Fruit fly (Drosophila melanogaster): ENCODE results near the gene r.
A peak's percentile ranks its signal among the peaks of the same experiment; 100 is the strongest.

Gene r

DNA sequence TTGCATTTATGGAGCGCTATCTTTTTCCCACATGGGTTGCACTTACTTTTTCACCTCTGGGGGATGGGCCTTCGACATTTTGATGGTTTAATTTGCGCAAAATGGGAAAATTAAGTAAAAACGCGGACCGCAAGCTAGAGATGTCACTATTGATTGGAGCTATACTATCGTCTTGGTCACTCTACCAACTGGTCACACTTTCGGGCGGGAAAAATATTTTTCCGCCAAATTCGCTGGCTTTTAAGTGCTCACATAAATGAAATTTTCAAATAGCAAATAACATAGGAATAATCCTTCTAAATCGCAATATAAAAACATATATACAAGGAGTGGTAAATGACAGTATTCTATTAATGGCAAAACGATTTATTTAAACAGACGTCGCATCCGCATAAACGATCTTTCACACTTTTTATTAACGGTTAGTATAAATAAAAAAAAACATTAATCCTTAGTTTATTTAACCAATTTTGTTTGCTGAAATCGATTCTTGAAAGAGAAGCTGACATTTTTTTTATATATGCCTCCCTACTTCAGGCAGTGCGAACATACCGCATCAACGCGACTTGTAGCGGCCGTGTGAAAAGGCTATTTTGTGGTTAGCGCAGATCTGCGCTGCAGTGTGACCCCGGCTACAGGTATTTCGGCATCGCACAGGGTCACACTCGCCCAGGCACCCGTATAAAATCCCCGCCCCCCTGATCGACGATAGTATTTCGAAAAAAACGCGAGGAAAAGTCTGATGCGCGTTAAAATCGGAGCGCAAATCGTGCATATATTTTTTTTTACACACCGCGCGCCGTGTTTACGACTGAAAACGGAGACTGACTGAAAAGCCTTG is 14.7 kb upstream of the r start, which contains the start of the genes SNRPG and mthl1 (continued):
- TF ChIP-seq D (optimal IDR thresholded peaks at IDR 0.05) (no peak), D (GFP tag; optimal IDR thresholded peaks at IDR 0.05) (peak; percentile 59), wek (GFP tag; optimal IDR thresholded peaks at IDR 0.05) (no peak), CG10147 (GFP tag; optimal IDR thresholded peaks at IDR 0.05) (peak; percentile 76), CG34376 (GFP tag; optimal IDR thresholded peaks at IDR 0.05) (peak; percentile 31), lilli (GFP tag; optimal IDR thresholded peaks at IDR 0.05) (peak; percentile 55), dan (GFP tag; IDR thresholded peaks at IDR 0.05) (peak; percentile 61; the same call in 1 of the 2 replicates), Stat92E (GFP tag; optimal IDR thresholded peaks at IDR 0.05) (no peak), CG14860 (GFP tag; IDR thresholded peaks at IDR 0.05; ENCODE audit: partially characterized antibody) (peak; percentile 47; the same call in 1 of the 3 replicates), TFAM (GFP tag; optimal IDR thresholded peaks at IDR 0.05) (no peak), Pdp1 (GFP tag; optimal IDR thresholded peaks at IDR 0.05) (peak; percentile 70 to 80), Fer1 (GFP tag; optimal IDR thresholded peaks at IDR 0.05) (peak; percentile 3), pros (GFP tag; optimal IDR thresholded peaks at IDR 0.05) (no peak), ara (GFP tag; IDR thresholded peaks at IDR 0.05) (peak; percentile 90), ab (GFP tag; optimal IDR thresholded peaks at IDR 0.05) (peak; percentile 55), Dip2 (GFP tag; IDR thresholded peaks at IDR 0.05) (no peak), odd (GFP tag; optimal IDR thresholded peaks at IDR 0.05) (no peak), gt (GFP tag; IDR thresholded peaks at IDR 0.05) (peak; percentile 78), lbe (GFP tag; optimal IDR thresholded peaks at IDR 0.05) (no peak), CG17328 (GFP tag; IDR thresholded peaks at IDR 0.05) (peak; percentile 88), HLH54F (GFP tag; optimal IDR thresholded peaks at IDR 0.05) (peak; percentile 89), zfh2 (GFP tag; optimal IDR thresholded peaks at IDR 0.05) (peak; percentile 88), Usf (GFP tag; optimal IDR thresholded peaks at IDR 0.05) (peak; percentile 85), Adf1 (GFP tag; IDR thresholded peaks at IDR 0.05) (peak; percentile 68), CG32772 (GFP tag; IDR thresholded peaks at IDR 0.05) (peak; percentile 95), CG9817 (tag; optimal IDR thresholded peaks at IDR 0.05) (peak; percentile 87), Hey (tag; optimal IDR thresholded peaks at IDR 0.05) (no peak), phol (tag; optimal IDR thresholded peaks at IDR 0.05) (peak; percentile 84), CG18619 (GFP tag; optimal IDR thresholded peaks at IDR 0.05) (peak; percentile 74), CG32532 (GFP tag; IDR thresholded peaks at IDR 0.05) (peak; percentile 96), peb (GFP tag; IDR thresholded peaks at IDR 0.05) (peak; percentile 68), bab2 (GFP tag; optimal IDR thresholded peaks at IDR 0.05) (peak; percentile 82), dpn (GFP tag; optimal IDR thresholded peaks at IDR 0.05) (peak; percentile 38 to 81), Nf-YC (tag; optimal IDR thresholded peaks at IDR 0.05) (peak; percentile 46), fru (optimal IDR thresholded peaks at IDR 0.05) (no peak), so (GFP tag; IDR thresholded peaks at IDR 0.05) (peak; percentile 63; the same call in 2 of the 3 replicates), CG3163 (GFP tag; optimal IDR thresholded peaks at IDR 0.05) (peak; percentile 43), tio (GFP tag; optimal IDR thresholded peaks at IDR 0.05) (peak; percentile 86), CG32767 (GFP tag; IDR thresholded peaks at IDR 0.05) (peak; percentile 76; the same call in 1 of the 2 replicates), HmgZ (tag; optimal IDR thresholded peaks at IDR 0.05) (peak; percentile 37), tap (tag; optimal IDR thresholded peaks at IDR 0.05) (no peak), Lpt (GFP tag; optimal IDR thresholded peaks at IDR 0.05) (no peak), H2.0 (GFP tag; IDR thresholded peaks at IDR 0.05) (peak; percentile 93), CG10431 (GFP tag; optimal IDR thresholded peaks at IDR 0.05) (peak; percentile 10), fd102C (GFP tag; optimal IDR thresholded peaks at IDR 0.05) (peak; percentile 7), croc (GFP tag; conservative IDR thresholded peaks at IDR 0.05) (peak; percentile 74), BtbVII (GFP tag; optimal IDR thresholded peaks at IDR 0.05) (no peak), Fer2 (tag; optimal IDR thresholded peaks at IDR 0.05) (peak; percentile 66), sisA (GFP tag; IDR thresholded peaks at IDR 0.05) (peak; percentile 95), bowl (GFP tag; IDR thresholded peaks at IDR 0.05) (peak; percentile 72; the same call in 1 of the 2 replicates)
